Worm (Caenorhabditis elegans) whole organism, midembryonic: ENCODE measurements around the gene F08G12.3.

Source experiments
- T22C8.4 ChIP-seq: fragments of 200-800 bp; sonication (Bioruptor generic); IDR thresholded peaks from 2 replicates; pipeline ENCODE4 v1.3.6; 2022; ENCODE audit warnings: missing genetic modification characterization, missing compliant biosample characterization
- cog-1 ChIP-seq: sonication (generic microtip); optimal IDR thresholded peaks from 2 replicates; lab custom pipeline; 2016; ENCODE audit warnings: missing genetic modification characterization, missing compliant biosample characterization
- flt-1 ChIP-seq: fragments of 200-800 bp; sonication (Bioruptor generic); IDR thresholded peaks from 2 replicates; pipeline ENCODE4 v1.3.6; 2022; ENCODE audit warnings: missing genetic modification characterization, missing compliant biosample characterization
- klf-2 ChIP-seq: fragments of 200-800 bp; sonication (Bioruptor generic); conservative IDR thresholded peaks from 2 replicates; pipeline ENCODE4 v1.3.6; 2022; ENCODE audit warnings: missing genetic modification reagents, missing genetic modification characterization, missing compliant biosample characterization
- med-1 ChIP-seq: sonication (generic microtip); optimal IDR thresholded peaks from 2 replicates; lab custom pipeline; 2017; ENCODE audit warnings: missing genetic modification characterization, mild to moderate bottlenecking, missing compliant biosample characterization, antibody characterized with exemption, missing genetic modification reagents; ENCODE audit not compliant: insufficient read depth
- ref-1 ChIP-seq: fragments of 200-800 bp; sonication (Bioruptor generic); conservative IDR thresholded peaks from 2 replicates; pipeline ENCODE4 v1.3.6; 2022; ENCODE audit warnings: missing genetic modification reagents, missing genetic modification characterization, missing compliant biosample characterization
- tab-1 ChIP-seq: fragments of 200-800 bp; sonication (Bioruptor generic); IDR thresholded peaks from 2 replicates; pipeline ENCODE4 v1.3.6; 2022; ENCODE audit warnings: missing genetic modification characterization, missing compliant biosample characterization
- ztf-23 ChIP-seq: fragments of 200-800 bp; sonication (Bioruptor generic); IDR thresholded peaks from 2 replicates; pipeline ENCODE4 v1.3.6; 2022; ENCODE audit warnings: missing genetic modification reagents, missing genetic modification characterization, missing compliant biosample characterization
- ztf-29 ChIP-seq: fragments of 200-800 bp; sonication (Bioruptor generic); IDR thresholded peaks from 2 replicates; pipeline ENCODE4 v1.3.6; 2022; ENCODE audit warnings: missing genetic modification reagents, missing genetic modification characterization, missing compliant biosample characterization

- TF ChIP-seq flt-1 (GFP tag; lab: Robert Waterston, UW) (no peak), tab-1 (GFP tag; lab: Robert Waterston, UW) (no peak), T22C8.4 (no peak), ref-1 (GFP tag; lab: Robert Waterston, UW) (no peak), cog-1 (no peak), ztf-23 (GFP tag; lab: Robert Waterston, UW) (no peak), ztf-29 (GFP tag; lab: Robert Waterston, UW) (no peak), med-1 (GFP tag; lab: Kevin White, UChicago) (no peak), klf-2 (GFP tag; lab: Robert Waterston, UW) (no peak)
These were observed 45.4 kb downstream of the F08G12.3 start for ce11 chrX:11345471-11345870.
